Fruit fly (Drosophila melanogaster) whole organism, embryonic: ENCODE measurements around the gene CG13601.

Source experiments
- C15 ChIP-seq: fragments of 200-800 bp; sonication (Bioruptor generic); IDR thresholded peaks from 3 replicates; pipeline ENCODE4 v1.3.6; 2022; ENCODE audit warnings: missing biosample characterization, missing genetic modification characterization
- CG10654 ChIP-seq: fragments of 200-800 bp; sonication (Bioruptor generic); optimal IDR thresholded peaks from 2 replicates; lab custom pipeline; 2016; ENCODE audit warnings: missing biosample characterization, missing genetic modification characterization
- CG11695 ChIP-seq: fragments of 200-800 bp; sonication (Bioruptor generic); IDR thresholded peaks from 3 replicates; pipeline ENCODE4 v1.3.6; 2022; ENCODE audit warnings: missing biosample characterization, missing genetic modification characterization
- CG12071 ChIP-seq: fragments of 200-800 bp; sonication (Bioruptor generic); optimal IDR thresholded peaks from 3 replicates; lab custom pipeline; 2018; ENCODE audit warnings: missing biosample characterization, mild to moderate bottlenecking, missing genetic modification characterization
- CG12769 ChIP-seq: fragments of 200-800 bp; sonication (Bioruptor generic); optimal IDR thresholded peaks from 2 replicates; lab custom pipeline; 2019; ENCODE audit warnings: missing biosample characterization, mild to moderate bottlenecking, missing genetic modification characterization, moderate library complexity
- CG14667 ChIP-seq: fragments of 200-800 bp; sonication (Bioruptor generic); IDR thresholded peaks from 2 replicates; pipeline ENCODE4 v1.3.6; 2022; ENCODE audit warnings: missing biosample characterization, missing genetic modification characterization
- CG17328 ChIP-seq: fragments of 200-800 bp; sonication (Bioruptor generic); IDR thresholded peaks from 2 replicates; pipeline ENCODE4 v1.3.6; 2022; ENCODE audit warnings: missing biosample characterization, missing genetic modification characterization
- CG17829 ChIP-seq: fragments of 200-800 bp; optimal IDR thresholded peaks from 2 replicates; lab custom pipeline; 2019; ENCODE audit warnings: missing biosample characterization, mild to moderate bottlenecking, missing genetic modification characterization, moderate library complexity
- CG18599 ChIP-seq: fragments of 200-800 bp; sonication (Bioruptor generic); optimal IDR thresholded peaks from 3 replicates; lab custom pipeline; 2017; ENCODE audit warnings: missing biosample characterization, missing genetic modification characterization, mild to moderate bottlenecking, moderate library complexity, missing genetic modification reagents
- CG2116 ChIP-seq: fragments of 200-800 bp; sonication (Bioruptor generic); optimal IDR thresholded peaks from 3 replicates; lab custom pipeline; 2018; ENCODE audit warnings: missing biosample characterization, mild to moderate bottlenecking, missing genetic modification characterization
- CG2199 ChIP-seq: fragments of 200-800 bp; sonication (Bioruptor generic); IDR thresholded peaks from 3 replicates; pipeline ENCODE4 v1.3.6; 2022; ENCODE audit warnings: missing biosample characterization, missing genetic modification characterization
- CG33557 ChIP-seq: fragments of 200-800 bp; sonication (Bioruptor generic); optimal IDR thresholded peaks from 2 replicates; lab custom pipeline; 2019; ENCODE audit warnings: missing biosample characterization, mild to moderate bottlenecking, missing genetic modification characterization, moderate library complexity
- CG34224 ChIP-seq: fragments of 200-800 bp; sonication (Bioruptor generic); IDR thresholded peaks from 3 replicates; pipeline ENCODE4 v1.3.6; 2022; ENCODE audit warnings: missing biosample characterization, missing genetic modification characterization; ENCODE audit not compliant: partially characterized antibody
- CG4328 ChIP-seq: fragments of 200-800 bp; sonication (Bioruptor generic); optimal IDR thresholded peaks from 3 replicates; lab custom pipeline; 2017; ENCODE audit warnings: missing biosample characterization, missing genetic modification reagents, missing genetic modification characterization
- CG4617 ChIP-seq: fragments of 200-800 bp; sonication (Bioruptor generic); optimal IDR thresholded peaks from 3 replicates; lab custom pipeline; 2016; ENCODE audit warnings: missing biosample characterization, missing genetic modification characterization, borderline replicate concordance
- CG6175 ChIP-seq: fragments of 200-800 bp; sonication (Bioruptor generic); IDR thresholded peaks from 3 replicates; pipeline ENCODE4 v1.3.6; 2022; ENCODE audit warnings: missing biosample characterization, missing genetic modification characterization
- CG6254 ChIP-seq: fragments of 200-800 bp; sonication (Bioruptor generic); optimal IDR thresholded peaks from 3 replicates; lab custom pipeline; 2017; ENCODE audit warnings: mild to moderate bottlenecking, missing biosample characterization, missing genetic modification reagents, missing genetic modification characterization
- CG7271 ChIP-seq: fragments of 200-800 bp; sonication (Bioruptor generic); optimal IDR thresholded peaks from 2 replicates; lab custom pipeline; 2018; ENCODE audit warnings: missing biosample characterization, mild to moderate bottlenecking, missing genetic modification characterization, moderate library complexity
- CG7839 ChIP-seq: fragments of 200-800 bp; sonication (Bioruptor generic); optimal IDR thresholded peaks from 3 replicates; lab custom pipeline; 2018; ENCODE audit warnings: missing biosample characterization, mild to moderate bottlenecking, missing genetic modification characterization, moderate library complexity
- CG8281 ChIP-seq: fragments of 200-800 bp; sonication (Bioruptor generic); optimal IDR thresholded peaks from 2 replicates; lab custom pipeline; 2018; ENCODE audit warnings: missing biosample characterization, mild to moderate bottlenecking, missing genetic modification characterization, moderate library complexity
- CG9215 ChIP-seq: fragments of 200-800 bp; sonication (Bioruptor generic); IDR thresholded peaks from 2 replicates; pipeline ENCODE4 v1.3.6; 2022; ENCODE audit warnings: missing biosample characterization, missing genetic modification characterization
- CG9797 ChIP-seq: fragments of 200-800 bp; sonication (Bioruptor generic); optimal IDR thresholded peaks from 3 replicates; lab custom pipeline; 2018; ENCODE audit warnings: missing biosample characterization, mild to moderate bottlenecking, missing genetic modification characterization
- Dll ChIP-seq: fragments of 200-800 bp; sonication (Bioruptor generic); IDR thresholded peaks from 4 replicates; pipeline ENCODE4 v1.3.6; 2022; ENCODE audit warnings: missing biosample characterization, missing genetic modification characterization; ENCODE audit not compliant: partially characterized antibody
- Dp ChIP-seq: fragments of 200-800 bp; sonication (Bioruptor generic); optimal IDR thresholded peaks from 2 replicates; lab custom pipeline; 2018; ENCODE audit warnings: missing biosample characterization, mild to moderate bottlenecking, missing genetic modification characterization, moderate library complexity
- E2f2 ChIP-seq: fragments of 200-800 bp; sonication (Bioruptor generic); IDR thresholded peaks from 2 replicates; pipeline ENCODE4 v1.3.6; 2022; ENCODE audit warnings: missing biosample characterization, missing genetic modification characterization
- Hsf ChIP-seq: fragments of 200-800 bp; sonication (Bioruptor generic); optimal IDR thresholded peaks from 3 replicates; lab custom pipeline; 2016; ENCODE audit warnings: missing biosample characterization, missing genetic modification characterization
- Jarid2 ChIP-seq: fragments of 200-800 bp; sonication (Bioruptor generic); optimal IDR thresholded peaks from 3 replicates; lab custom pipeline; 2017; ENCODE audit warnings: mild to moderate bottlenecking, missing biosample characterization, missing genetic modification reagents, missing genetic modification characterization
- Nf-YB ChIP-seq: fragments of 200-800 bp; sonication (Bioruptor generic); optimal IDR thresholded peaks from 3 replicates; lab custom pipeline; 2019; ENCODE audit warnings: missing biosample characterization, mild to moderate bottlenecking, missing genetic modification characterization, moderate library complexity
- Nf-YC ChIP-seq: fragments of 200-800 bp; optimal IDR thresholded peaks from 3 replicates; lab custom pipeline; 2019; ENCODE audit warnings: missing biosample characterization, mild to moderate bottlenecking, missing genetic modification characterization, moderate library complexity
- Opbp ChIP-seq: fragments of 200-800 bp; sonication (Bioruptor generic); IDR thresholded peaks from 3 replicates; pipeline ENCODE4 v1.3.6; 2022; ENCODE audit warnings: missing biosample characterization, missing genetic modification characterization; ENCODE audit not compliant: partially characterized antibody
- Scr ChIP-seq: fragments of 200-800 bp; sonication (Bioruptor generic); IDR thresholded peaks from 2 replicates; pipeline ENCODE4 v1.3.6; 2022; ENCODE audit warnings: missing biosample characterization, missing genetic modification characterization; ENCODE audit not compliant: partially characterized antibody
- Ssrp ChIP-seq: fragments of 200-800 bp; sonication (Bioruptor generic); optimal IDR thresholded peaks from 2 replicates; lab custom pipeline; 2018; ENCODE audit warnings: missing biosample characterization, mild to moderate bottlenecking, missing genetic modification characterization, moderate library complexity
- abd-A ChIP-seq: fragments of 200-800 bp; sonication (Bioruptor generic); optimal IDR thresholded peaks from 3 replicates; lab custom pipeline; 2019; ENCODE audit warnings: missing biosample characterization, mild to moderate bottlenecking, missing genetic modification characterization, moderate library complexity
- bab2 ChIP-seq: fragments of 200-800 bp; sonication (Bioruptor generic); optimal IDR thresholded peaks from 2 replicates; lab custom pipeline; 2016; ENCODE audit warnings: missing biosample characterization, missing genetic modification characterization
- cg ChIP-seq: fragments of 200-800 bp; sonication (Bioruptor generic); optimal IDR thresholded peaks from 3 replicates; lab custom pipeline; 2019; ENCODE audit warnings: missing biosample characterization, mild to moderate bottlenecking, missing genetic modification characterization, moderate library complexity
- chm ChIP-seq: fragments of 200-800 bp; sonication (Bioruptor generic); IDR thresholded peaks from 2 replicates; pipeline ENCODE4 v1.3.6; 2022; ENCODE audit warnings: missing biosample characterization, missing genetic modification characterization
- chn ChIP-seq: fragments of 200-800 bp; sonication (Bioruptor generic); optimal IDR thresholded peaks from 2 replicates; lab custom pipeline; 2016; ENCODE audit warnings: missing biosample characterization, missing genetic modification characterization
- crol ChIP-seq: fragments of 200-800 bp; sonication (Bioruptor generic); IDR thresholded peaks from 2 replicates; pipeline ENCODE4 v1.3.6; 2022; ENCODE audit warnings: missing biosample characterization, missing genetic modification characterization
- cwo ChIP-seq: fragments of 200-800 bp; sonication (Bioruptor generic); optimal IDR thresholded peaks from 3 replicates; lab custom pipeline; 2017; ENCODE audit warnings: missing biosample characterization, missing genetic modification characterization, mild to moderate bottlenecking, moderate library complexity, missing genetic modification reagents
- dmrt99B ChIP-seq: fragments of 200-800 bp; sonication (Bioruptor generic); optimal IDR thresholded peaks from 2 replicates; lab custom pipeline; 2018; ENCODE audit warnings: missing biosample characterization, mild to moderate bottlenecking, missing genetic modification characterization, moderate library complexity
- ewg ChIP-seq: fragments of 200-800 bp; sonication (Bioruptor generic); optimal IDR thresholded peaks from 3 replicates; lab custom pipeline; 2017; ENCODE audit warnings: mild to moderate bottlenecking, missing biosample characterization, missing genetic modification reagents, missing genetic modification characterization
- gfzf ChIP-seq: fragments of 200-800 bp; sonication (Bioruptor generic); optimal IDR thresholded peaks from 2 replicates; lab custom pipeline; 2016; ENCODE audit warnings: missing biosample characterization, mild to moderate bottlenecking, missing genetic modification characterization, moderate library complexity
- nau ChIP-seq: fragments of 200-800 bp; sonication (Bioruptor generic); optimal IDR thresholded peaks from 3 replicates; lab custom pipeline; 2017; ENCODE audit warnings: missing biosample characterization, mild to moderate bottlenecking, missing genetic modification characterization, missing genetic modification reagents
- stwl ChIP-seq: fragments of 200-800 bp; sonication (Bioruptor generic); optimal IDR thresholded peaks from 3 replicates; lab custom pipeline; 2018; ENCODE audit warnings: missing biosample characterization, mild to moderate bottlenecking, missing genetic modification characterization, moderate library complexity
- toy ChIP-seq: fragments of 200-800 bp; sonication (Bioruptor generic); IDR thresholded peaks from 2 replicates; pipeline ENCODE4 v1.3.6; 2022; ENCODE audit warnings: missing biosample characterization, missing genetic modification characterization
- trem ChIP-seq: fragments of 200-800 bp; optimal IDR thresholded peaks from 3 replicates; lab custom pipeline; 2019; ENCODE audit warnings: missing biosample characterization, mild to moderate bottlenecking, missing genetic modification characterization, moderate library complexity
- unc-4 ChIP-seq: fragments of 200-800 bp; sonication (Bioruptor generic); IDR thresholded peaks from 2 replicates; pipeline ENCODE4 v1.3.6; 2022; ENCODE audit warnings: missing biosample characterization, missing genetic modification characterization; ENCODE audit not compliant: partially characterized antibody
- zfh1 ChIP-seq: fragments of 200-800 bp; sonication (Bioruptor generic); IDR thresholded peaks from 3 replicates; pipeline ENCODE4 v1.3.6; 2022; ENCODE audit warnings: missing biosample characterization, missing genetic modification characterization

CG13601 gene

DNA sequence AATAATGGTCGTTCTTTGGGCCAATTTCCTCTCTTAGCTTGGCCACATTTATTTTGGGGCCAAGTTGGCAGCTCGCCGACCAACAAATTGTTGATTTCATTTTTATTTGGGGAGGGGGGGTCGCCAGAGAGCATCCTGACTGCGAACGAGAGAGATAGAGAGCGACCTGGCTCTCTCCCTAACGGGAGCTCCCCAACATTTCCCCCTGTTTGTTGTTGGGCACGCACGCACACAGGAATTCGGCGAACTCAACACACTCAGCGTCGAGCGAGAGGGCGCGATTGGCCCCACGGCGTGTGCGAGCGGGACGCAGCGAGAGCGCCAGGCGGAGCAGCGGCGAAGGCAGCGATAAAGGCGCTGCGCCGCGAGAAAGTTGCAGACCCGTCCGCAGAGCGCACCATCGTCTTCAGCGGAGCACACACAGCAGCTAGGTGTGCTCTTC is 35.4 kb upstream of the CG13601 start, which contains the start of gene CG31140 (continued):
- no peak for TF ChIP-seq CG4617
- peak; percentile 55 for TF ChIP-seq gfzf (GFP tag; lab: Kevin White, UChicago)
- peak; percentile 85 for TF ChIP-seq abd-A (tag; lab: Kevin White, UChicago)
- TF ChIP-seq CG7839 (tag; lab: Kevin White, UChicago): no peak
- TF ChIP-seq stwl (tag; lab: Kevin White, UChicago): peak; percentile 34
- 0 out of 3 replicates have a peak, but pooled peaks have one; percentile 28 for TF ChIP-seq CG11695 (GFP tag; lab: Robert Waterston, UW)
- no peak for TF ChIP-seq Ssrp (tag; lab: Kevin White, UChicago)
- TF ChIP-seq cg: peak; percentile 58
- no peak for TF ChIP-seq CG10654 (GFP tag; lab: Kevin White, UChicago)
- peak; percentile 13 for TF ChIP-seq CG17829 (tag; lab: Kevin White, UChicago)
- TF ChIP-seq unc-4 (GFP tag; lab: Robert Waterston, UW): 0 out of 2 replicates have a peak, but pooled peaks have one; percentile 26
- TF ChIP-seq E2f2 (GFP tag; lab: Robert Waterston, UW): 0 out of 2 replicates have a peak, but pooled peaks have one; percentile 33
- TF ChIP-seq CG9215: no peak
- no peak for TF ChIP-seq Dll (GFP tag; lab: Robert Waterston, UW)
- TF ChIP-seq Jarid2 (GFP tag; lab: Kevin White, UChicago): peak; percentile 2
- no peak for TF ChIP-seq CG33557 (GFP tag; lab: Kevin White, UChicago)
- no peak for TF ChIP-seq CG2116
- TF ChIP-seq CG12071 (GFP tag; lab: Kevin White, UChicago): peak; percentile 63
- no peak for TF ChIP-seq CG7271 (tag; lab: Kevin White, UChicago)
- TF ChIP-seq Opbp (GFP tag; lab: Robert Waterston, UW): 0 out of 3 replicates have a peak, but pooled peaks have one; percentile 16
- TF ChIP-seq zfh1 (GFP tag; lab: Robert Waterston, UW): 0 out of 3 replicates have a peak, but pooled peaks have one; percentile 37
- TF ChIP-seq Dp (GFP tag; lab: Kevin White, UChicago): peak; percentile 28
- TF ChIP-seq C15 (GFP tag; lab: Robert Waterston, UW): no peak
- TF ChIP-seq Scr (GFP tag; lab: Robert Waterston, UW): 0 out of 2 replicates have a peak, but pooled peaks have one; percentile 14
- peak; percentile 65 for TF ChIP-seq crol (GFP tag; lab: Robert Waterston, UW)
- peak; percentile 25 for TF ChIP-seq CG4328 (GFP tag; lab: Kevin White, UChicago)
- peak; percentile 61; the same call in 1 of the 2 replicates for TF ChIP-seq chm
- TF ChIP-seq Nf-YB: no peak
- peak; percentile 48 for TF ChIP-seq Nf-YC (tag; lab: Kevin White, UChicago)
- 0 out of 2 replicates have a peak, but pooled peaks have one; percentile 32 for TF ChIP-seq toy (GFP tag; lab: Robert Waterston, UW)
- no peak for TF ChIP-seq CG14667 (GFP tag; lab: Robert Waterston, UW)
- peak; percentile 95 for TF ChIP-seq trem (tag; lab: Kevin White, UChicago)
- TF ChIP-seq CG12769 (tag; lab: Kevin White, UChicago): peak; percentile 76
- TF ChIP-seq CG6254 (GFP tag; lab: Kevin White, UChicago): peak; percentile 6
- no peak for TF ChIP-seq bab2 (GFP tag; lab: Kevin White, UChicago)
- no peak for TF ChIP-seq CG9797
- 0 out of 3 replicates have a peak, but pooled peaks have one; percentile 30 for TF ChIP-seq CG6175 (GFP tag; lab: Robert Waterston, UW)
- TF ChIP-seq ewg (GFP tag; lab: Kevin White, UChicago): peak; percentile 89
- no peak for TF ChIP-seq CG17328
- TF ChIP-seq CG8281: no peak
- TF ChIP-seq Hsf (GFP tag; lab: Kevin White, UChicago): no peak
- TF ChIP-seq CG2199 (GFP tag; lab: Robert Waterston, UW): 0 out of 3 replicates have a peak, but pooled peaks have one; percentile 36
- TF ChIP-seq dmrt99B (tag; lab: Kevin White, UChicago): peak; percentile 7
- TF ChIP-seq CG34224 (GFP tag; lab: Robert Waterston, UW): peak; percentile 35; the same call in 1 of the 3 replicates
- peak; percentile 49 for TF ChIP-seq CG18599
- peak; percentile 3 for TF ChIP-seq nau (GFP tag; lab: Kevin White, UChicago)
- no peak for TF ChIP-seq cwo (GFP tag; lab: Kevin White, UChicago)
- TF ChIP-seq chn (GFP tag; lab: Kevin White, UChicago): no peak
